Fruit fly (Drosophila melanogaster) whole organism: ENCODE measurements around the gene slif.
A peak's percentile ranks its signal among the peaks of the same experiment; 100 is the strongest.

ENCODE experiments used
- CG8478 ChIP-seq: fragments of >200 bp; optimal IDR thresholded peaks from 2 replicates; lab custom pipeline; 2018; ENCODE audit warnings: inconsistent platforms
- Dll ChIP-seq: fragments of >200 bp; optimal IDR thresholded peaks from 2 replicates; lab custom pipeline; 2017
- EcR ChIP-seq, 2 experiments: fragments of >200 bp; optimal IDR thresholded peaks; 2 replicates each; lab custom pipeline; 2017; ENCODE audit warnings: missing biosample characterization in 2 of 2, missing genetic modification characterization in 2 of 2, missing genetic modification reagents in 2 of 2
- pan ChIP-seq: fragments of >200 bp; optimal IDR thresholded peaks from 2 replicates; lab custom pipeline; 2017
- psq ChIP-seq: fragments of >200 bp; optimal IDR thresholded peaks from 2 replicates; lab custom pipeline; 2017
- usp ChIP-seq: fragments of >200 bp; optimal IDR thresholded peaks from 2 replicates; lab custom pipeline; 2017; ENCODE audit warnings: missing biosample characterization, missing genetic modification characterization, mixed read lengths

slif gene

dm6 chr3L:22877934-22878333 is 2.9 kb upstream of the slif start:
- no peak for TF ChIP-seq pan (lab: Kevin White, UChicago)
- no peak for TF ChIP-seq CG8478 (lab: Kevin White, UChicago)
- TF ChIP-seq psq (lab: Kevin White, UChicago) = no peak
- TF ChIP-seq EcR (GFP tag; optimal IDR thresholded peaks at IDR 0.05; lab: Kevin White, UChicago) = no peak
- no peak for TF ChIP-seq usp (GFP tag; lab: Kevin White, UChicago)
- no peak for TF ChIP-seq Dll (lab: Kevin White, UChicago)

- TF ChIP-seq CG8478 (lab: Kevin White, UChicago) (no peak), EcR (GFP tag; optimal IDR thresholded peaks at IDR 0.05; lab: Kevin White, UChicago) (peak in 1 of 2 experiments; percentile 69)
These were observed 2.0 kb upstream of the slif start, which contains the start of the genes Chro and Ssl1 for dm6 chr3L:22878723-22879343. Chro (minus strand) TSS chr3L:22878984. Ssl1 (plus strand) TSS chr3L:22879089.

dm6 chr3L:22879344-22879723 is 1.5 kb upstream of the slif start:
- no peak for TF ChIP-seq Dll (lab: Kevin White, UChicago)
- no peak for TF ChIP-seq EcR (GFP tag; optimal IDR thresholded peaks at IDR 0.05; lab: Kevin White, UChicago)
- TF ChIP-seq pan (lab: Kevin White, UChicago) = no peak
- no peak for TF ChIP-seq usp (GFP tag; lab: Kevin White, UChicago)
- TF ChIP-seq CG8478 (lab: Kevin White, UChicago) = no peak

- no peak for TF ChIP-seq EcR (GFP tag; optimal IDR thresholded peaks at IDR 0.05; lab: Kevin White, UChicago)
These were observed 2.8 kb downstream of the slif start for dm6 chr3L:22883649-22884048.

- TF ChIP-seq psq (lab: Kevin White, UChicago) (no peak), usp (GFP tag; lab: Kevin White, UChicago) (no peak), Dll (lab: Kevin White, UChicago) (no peak), pan (lab: Kevin White, UChicago) (no peak), EcR (GFP tag; optimal IDR thresholded peaks at IDR 0.05; lab: Kevin White, UChicago) (no peak), CG8478 (lab: Kevin White, UChicago) (no peak)
These were observed 3.6 kb downstream of the slif start for dm6 chr3L:22884481-22884880.

- TF ChIP-seq Dll (lab: Kevin White, UChicago) (no peak), pan (lab: Kevin White, UChicago) (no peak), EcR (GFP tag; optimal IDR thresholded peaks at IDR 0.05; lab: Kevin White, UChicago) (no peak), usp (GFP tag; lab: Kevin White, UChicago) (no peak), psq (lab: Kevin White, UChicago) (no peak), CG8478 (lab: Kevin White, UChicago) (no peak)
These were observed 5.0 kb downstream of the slif start for dm6 chr3L:22885843-22886242.

- no peak for TF ChIP-seq Dll (lab: Kevin White, UChicago)
- no peak for TF ChIP-seq pan (lab: Kevin White, UChicago)
- TF ChIP-seq EcR (GFP tag; optimal IDR thresholded peaks at IDR 0.05; lab: Kevin White, UChicago) = no peak
These were observed 6.1 kb downstream of the slif start for dm6 chr3L:22886939-22887338.

dm6 chr3L:22887677-22888076 is 6.8 kb downstream of the slif start:
- TF ChIP-seq psq (lab: Kevin White, UChicago) = no peak
- no peak for TF ChIP-seq pan (lab: Kevin White, UChicago)
- no peak for TF ChIP-seq Dll (lab: Kevin White, UChicago)
- no peak for TF ChIP-seq EcR (GFP tag; optimal IDR thresholded peaks at IDR 0.05; lab: Kevin White, UChicago)

- TF ChIP-seq pan (lab: Kevin White, UChicago) = no peak
- no peak for TF ChIP-seq Dll (lab: Kevin White, UChicago)
- TF ChIP-seq CG8478 (lab: Kevin White, UChicago) = no peak
- no peak for TF ChIP-seq psq (lab: Kevin White, UChicago)
- no peak for TF ChIP-seq usp (GFP tag; lab: Kevin White, UChicago)
- TF ChIP-seq EcR (GFP tag; optimal IDR thresholded peaks at IDR 0.05; lab: Kevin White, UChicago) = no peak
These were observed 7.9 kb downstream of the slif start for dm6 chr3L:22888591-22889258.

- TF ChIP-seq EcR (GFP tag; optimal IDR thresholded peaks at IDR 0.05; lab: Kevin White, UChicago) (no peak), Dll (lab: Kevin White, UChicago) (no peak), CG8478 (lab: Kevin White, UChicago) (no peak), psq (lab: Kevin White, UChicago) (no peak), usp (GFP tag; lab: Kevin White, UChicago) (no peak), pan (lab: Kevin White, UChicago) (no peak)
These were observed 9.2 kb downstream of the slif start for dm6 chr3L:22890024-22890423.

- TF ChIP-seq Dll (lab: Kevin White, UChicago) = no peak
- no peak for TF ChIP-seq EcR (GFP tag; optimal IDR thresholded peaks at IDR 0.05; lab: Kevin White, UChicago)
- TF ChIP-seq usp (GFP tag; lab: Kevin White, UChicago) = no peak
- TF ChIP-seq pan (lab: Kevin White, UChicago) = no peak
- no peak for TF ChIP-seq CG8478 (lab: Kevin White, UChicago)
These were observed 10.2 kb downstream of the slif start for dm6 chr3L:22891009-22891408.

- no peak for TF ChIP-seq EcR (GFP tag; optimal IDR thresholded peaks at IDR 0.05; lab: Kevin White, UChicago)
- no peak for TF ChIP-seq Dll (lab: Kevin White, UChicago)
- TF ChIP-seq usp (GFP tag; lab: Kevin White, UChicago) = no peak
- no peak for TF ChIP-seq pan (lab: Kevin White, UChicago)
- no peak for TF ChIP-seq psq (lab: Kevin White, UChicago)
- TF ChIP-seq CG8478 (lab: Kevin White, UChicago) = no peak
These were observed 13.9 kb downstream of the slif start for dm6 chr3L:22894689-22895283.
